Worm (Caenorhabditis elegans) whole organism, L3 larva: ENCODE results near the gene F56C9.8.

Experiments
- ZK546.5 ChIP-seq: sonication (generic microtip); optimal IDR thresholded peaks from 2 replicates; lab custom pipeline; 2017; ENCODE audit warnings: missing biosample characterization, missing genetic modification characterization
- ama-1 ChIP-seq: fragments of 150-350 bp; optimal IDR thresholded peaks from 2 replicates; lab custom pipeline; 2018
- ceh-16 ChIP-seq: sonication (generic microtip); optimal IDR thresholded peaks from 2 replicates; lab custom pipeline; 2017; ENCODE audit warnings: missing biosample characterization, missing genetic modification characterization
- ceh-28 ChIP-seq: fragments of 150-350 bp; optimal IDR thresholded peaks from 2 replicates; lab custom pipeline; 2014; ENCODE audit warnings: missing biosample characterization, missing genetic modification reagents, missing genetic modification characterization
- ceh-82 ChIP-seq: fragments of 150-350 bp; optimal IDR thresholded peaks from 2 replicates; lab custom pipeline; 2014; ENCODE audit warnings: missing biosample characterization, missing genetic modification characterization
- ceh-9 ChIP-seq: sonication (generic microtip); optimal IDR thresholded peaks from 2 replicates; lab custom pipeline; 2018; ENCODE audit warnings: missing biosample characterization, missing genetic modification characterization
- daf-12 ChIP-seq: fragments of 150-350 bp; optimal IDR thresholded peaks from 2 replicates; lab custom pipeline; 2014; ENCODE audit warnings: missing biosample characterization, missing genetic modification reagents, missing genetic modification characterization
- egl-27 ChIP-seq: sonication (generic microtip); optimal IDR thresholded peaks from 4 replicates; lab custom pipeline; 2017; ENCODE audit warnings: missing biosample characterization, missing genetic modification reagents, missing genetic modification characterization
- egl-5 ChIP-seq: fragments of 150-350 bp; optimal IDR thresholded peaks from 2 replicates; lab custom pipeline; 2017; ENCODE audit warnings: missing biosample characterization, missing genetic modification reagents, missing genetic modification characterization, inconsistent platforms
- elt-1 ChIP-seq: fragments of 150-350 bp; optimal IDR thresholded peaks from 2 replicates; lab custom pipeline; 2014; ENCODE audit warnings: missing biosample characterization, missing genetic modification characterization
- elt-2 ChIP-seq: sonication (generic microtip); optimal IDR thresholded peaks from 2 replicates; lab custom pipeline; 2016; ENCODE audit warnings: missing genetic modification reagents, mild to moderate bottlenecking, missing genetic modification characterization, missing compliant biosample characterization
- elt-3 ChIP-seq, 3 experiments: fragments of 150-350 bp in 1 of 3; sonication (generic microtip) in 2 of 3; optimal IDR thresholded peaks; 2 replicates in 2 of 3; 4 replicates in 1 of 3; lab custom pipeline; 2014 to 2017; ENCODE audit warnings: missing biosample characterization in 3 of 3, missing genetic modification characterization in 3 of 3
- eor-1 ChIP-seq, 2 experiments: fragments of 150-350 bp; optimal IDR thresholded peaks; 2 replicates each; lab custom pipeline; 2014 to 2018; ENCODE audit warnings: missing biosample characterization in 2 of 2, missing genetic modification characterization in 2 of 2
- fkh-10 ChIP-seq: sonication (generic microtip); optimal IDR thresholded peaks from 2 replicates; lab custom pipeline; 2017; ENCODE audit warnings: missing biosample characterization, missing genetic modification reagents, missing genetic modification characterization
- fkh-2 ChIP-seq: fragments of 150-350 bp; optimal IDR thresholded peaks from 2 replicates; lab custom pipeline; 2014; ENCODE audit warnings: missing biosample characterization, missing genetic modification reagents, missing genetic modification characterization
- fos-1 ChIP-seq: fragments of 150-350 bp; optimal IDR thresholded peaks from 2 replicates; lab custom pipeline; 2014; ENCODE audit warnings: missing biosample characterization, missing genetic modification characterization
- hmg-11 ChIP-seq: sonication (generic microtip); optimal IDR thresholded peaks from 2 replicates; lab custom pipeline; 2016; ENCODE audit warnings: missing genetic modification characterization, missing compliant biosample characterization
- lin-39 ChIP-seq: fragments of 150-350 bp; optimal IDR thresholded peaks from 2 replicates; lab custom pipeline; 2018; ENCODE audit warnings: missing biosample characterization, missing genetic modification reagents, missing genetic modification characterization
- lsy-12 ChIP-seq: sonication (generic microtip); optimal IDR thresholded peaks from 2 replicates; lab custom pipeline; 2016; ENCODE audit warnings: mild to moderate bottlenecking, missing genetic modification characterization, missing compliant biosample characterization
- mdl-1 ChIP-seq: fragments of 150-350 bp; optimal IDR thresholded peaks from 2 replicates; lab custom pipeline; 2014; ENCODE audit warnings: missing biosample characterization, missing genetic modification characterization
- mml-1 ChIP-seq: fragments of 150-350 bp; sonication (generic microtip); optimal IDR thresholded peaks from 3 replicates; lab custom pipeline; 2014; ENCODE audit warnings: missing biosample characterization, missing genetic modification characterization
- nfya-1 ChIP-seq: sonication (generic microtip); optimal IDR thresholded peaks from 2 replicates; lab custom pipeline; 2017; ENCODE audit warnings: missing genetic modification characterization, mild to moderate bottlenecking, missing compliant biosample characterization, antibody characterized with exemption, moderate library complexity; ENCODE audit not compliant: insufficient read depth
- nhr-11 ChIP-seq: fragments of 150-350 bp; optimal IDR thresholded peaks from 2 replicates; lab custom pipeline; 2014; ENCODE audit warnings: missing biosample characterization, missing genetic modification characterization
- nhr-12 ChIP-seq: fragments of 150-350 bp; optimal IDR thresholded peaks from 2 replicates; lab custom pipeline; 2014; ENCODE audit warnings: missing biosample characterization, missing genetic modification characterization
- nhr-23 ChIP-seq: fragments of 150-350 bp; optimal IDR thresholded peaks from 2 replicates; lab custom pipeline; 2014; ENCODE audit warnings: missing biosample characterization, missing genetic modification reagents, missing genetic modification characterization
- nhr-237 ChIP-seq: fragments of 150-350 bp; optimal IDR thresholded peaks from 2 replicates; lab custom pipeline; 2014; ENCODE audit warnings: missing biosample characterization, missing genetic modification characterization
- nhr-25 ChIP-seq: sonication (generic microtip); optimal IDR thresholded peaks from 2 replicates; lab custom pipeline; 2017; ENCODE audit warnings: missing biosample characterization, missing genetic modification characterization
- nhr-28 ChIP-seq: fragments of 150-350 bp; optimal IDR thresholded peaks from 2 replicates; lab custom pipeline; 2014; ENCODE audit warnings: missing biosample characterization, missing genetic modification characterization
- nhr-43 ChIP-seq: sonication (generic microtip); optimal IDR thresholded peaks from 2 replicates; lab custom pipeline; 2016; ENCODE audit warnings: mild to moderate bottlenecking, missing genetic modification characterization, missing compliant biosample characterization; ENCODE audit not compliant: poor library complexity, severe bottlenecking
- nhr-67 ChIP-seq: fragments of 150-350 bp; optimal IDR thresholded peaks from 2 replicates; lab custom pipeline; 2014; ENCODE audit warnings: missing biosample characterization, missing genetic modification characterization
- nhr-77 ChIP-seq: fragments of 150-350 bp; optimal IDR thresholded peaks from 2 replicates; lab custom pipeline; 2014; ENCODE audit warnings: missing biosample characterization, missing genetic modification characterization
- pqm-1 ChIP-seq: fragments of 150-350 bp; optimal IDR thresholded peaks from 2 replicates; lab custom pipeline; 2017; ENCODE audit warnings: missing biosample characterization, missing genetic modification characterization, inconsistent platforms
- skn-1 ChIP-seq: fragments of 150-350 bp; optimal IDR thresholded peaks from 2 replicates; lab custom pipeline; 2014; ENCODE audit warnings: missing biosample characterization, missing genetic modification characterization
- snpc-4 ChIP-seq: fragments of 150-350 bp; optimal IDR thresholded peaks from 2 replicates; lab custom pipeline; 2014; ENCODE audit warnings: missing biosample characterization, missing genetic modification characterization
- tbx-2 ChIP-seq: sonication (generic microtip); optimal IDR thresholded peaks from 2 replicates; lab custom pipeline; 2016; ENCODE audit warnings: mild to moderate bottlenecking, missing genetic modification characterization, missing compliant biosample characterization
- ztf-11 ChIP-seq: fragments of 150-350 bp; optimal IDR thresholded peaks from 2 replicates; lab custom pipeline; 2014; ENCODE audit warnings: missing biosample characterization, missing genetic modification characterization

F56C9.8 gene

ce11 chrIII:7343389-7343788 is 24.1 kb upstream of the F56C9.8 start, which contains the start of gene F08F8.6:
F08F8.6 (plus strand) TSS chrIII:7343689.
- TF ChIP-seq tbx-2 (tag; lab: Kevin White, UChicago) (no peak), fos-1 (tag; lab: Kevin White, UChicago) (no peak), fkh-2 (tag; lab: Kevin White, UChicago) (no peak), ceh-82 (tag; lab: Kevin White, UChicago) (no peak), daf-12 (no peak), eor-1 (tag; optimal IDR thresholded peaks at IDR 0.05; lab: Kevin White, UChicago) (no peak), elt-1 (tag; lab: Kevin White, UChicago) (no peak), nhr-23 (tag; lab: Kevin White, UChicago) (no peak), ama-1 (no peak), egl-5 (tag; lab: Kevin White, UChicago) (no peak), elt-2 (no peak), nhr-12 (tag; lab: Kevin White, UChicago) (no peak), skn-1 (no peak), elt-3 (tag; optimal IDR thresholded peaks at IDR 0.05; lab: Kevin White, UChicago) (no peak), nhr-237 (tag; lab: Kevin White, UChicago) (no peak)

- no peak for TF ChIP-seq nhr-12 (tag; lab: Kevin White, UChicago)
- no peak for TF ChIP-seq nhr-77 (tag; lab: Kevin White, UChicago)
- TF ChIP-seq pqm-1 (tag; lab: Kevin White, UChicago), result no peak
- TF ChIP-seq ceh-9, result no peak
- TF ChIP-seq ceh-28 (tag; lab: Kevin White, UChicago), result no peak
- no peak for TF ChIP-seq egl-5 (tag; lab: Kevin White, UChicago)
- no peak for TF ChIP-seq egl-27 (tag; lab: Kevin White, UChicago)
- no peak for TF ChIP-seq fkh-10 (GFP tag; lab: Kevin White, UChicago)
- no peak for TF ChIP-seq ceh-82 (tag; lab: Kevin White, UChicago)
- TF ChIP-seq mml-1 (tag; lab: Kevin White, UChicago), result no peak
- no peak for TF ChIP-seq lin-39
- TF ChIP-seq fkh-2 (tag; lab: Kevin White, UChicago), result no peak
- TF ChIP-seq ZK546.5 (tag; lab: Kevin White, UChicago), result no peak
- TF ChIP-seq tbx-2 (tag; lab: Kevin White, UChicago), result no peak
- TF ChIP-seq nhr-28, result no peak
- no peak for TF ChIP-seq mdl-1
- no peak for TF ChIP-seq nhr-25 (tag; lab: Kevin White, UChicago)
- no peak for TF ChIP-seq nhr-67 (tag; lab: Kevin White, UChicago)
- TF ChIP-seq nhr-43 (tag; lab: Kevin White, UChicago), result no peak
- TF ChIP-seq, all 47 proteins: peak for 0
Observed at ce11 chrIII:7339138-7339537, 19.8 kb upstream of the F56C9.8 start.

ce11 chrIII:7338693-7339092 is 19.4 kb upstream of the F56C9.8 start, which contains the start of gene kap-1:
kap-1 (plus strand) TSS chrIII:7338835.
- TF ChIP-seq fkh-10 (GFP tag; lab: Kevin White, UChicago) (no peak), nfya-1 (tag; lab: Kevin White, UChicago) (peak; percentile 33), elt-2 (peak; percentile 11), nhr-25 (tag; lab: Kevin White, UChicago) (no peak), lsy-12 (tag; lab: Kevin White, UChicago) (peak; percentile 56), hmg-11 (peak; percentile 7), ceh-16 (tag; lab: Kevin White, UChicago) (no peak), nhr-11 (tag; lab: Kevin White, UChicago) (no peak), snpc-4 (tag; lab: Kevin White, UChicago) (no peak), ama-1 (peak; percentile 90), tbx-2 (tag; lab: Kevin White, UChicago) (no peak), ceh-28 (tag; lab: Kevin White, UChicago) (no peak), ceh-9 (no peak), nhr-28 (no peak), nhr-237 (tag; lab: Kevin White, UChicago) (no peak), nhr-43 (tag; lab: Kevin White, UChicago) (peak; percentile 40), ztf-11 (tag; lab: Kevin White, UChicago) (no peak)

ce11 chrIII:7338009-7338408 is 18.7 kb upstream of the F56C9.8 start:
- no peak for TF ChIP-seq nhr-23 (tag; lab: Kevin White, UChicago)
- peak; percentile 53 for TF ChIP-seq ama-1
- no peak for TF ChIP-seq elt-3 (tag; optimal IDR thresholded peaks at IDR 0.05; lab: Kevin White, UChicago)
- no peak for TF ChIP-seq fos-1 (tag; lab: Kevin White, UChicago)
- TF ChIP-seq lin-39, result no peak
